Comparison of ENCODE assay signal across 1 fruit fly cellular context in the genomic region with DNA sequence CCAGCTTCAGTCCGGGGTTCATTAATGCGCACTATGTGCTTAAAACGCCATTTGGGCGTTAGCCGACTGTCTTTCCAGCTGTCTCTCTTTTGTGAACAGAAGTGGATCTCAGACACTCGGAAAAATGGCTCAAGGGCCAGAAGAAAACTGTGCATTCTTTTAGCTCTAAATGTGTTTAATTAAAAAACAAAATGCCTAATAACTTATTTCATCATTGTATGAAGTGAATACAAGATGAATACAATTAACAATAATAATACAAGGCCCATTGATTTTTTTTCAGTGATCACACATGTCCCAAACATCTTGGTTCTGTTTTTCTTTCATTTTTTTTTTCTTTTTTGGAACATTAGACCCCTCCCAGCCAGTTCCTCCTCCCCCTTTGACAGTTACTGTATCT.
TF ChIP-seq lines count a peak whose summit lies in the region.

No protein-coding gene starts in this region.

TF ChIP-seq in whole organism, embryonic, 481 proteins besides CTCF, POLR2A, EP300 and RAD21 (continued from another document):
- TF ChIP-seq CG34422 (GFP tag; IDR thresholded peaks at IDR 0.05; lab: Robert Waterston, UW) (0 out of 3 replicates have a peak, but pooled peaks have one; percentile 20), shn (GFP tag; optimal IDR thresholded peaks at IDR 0.05; lab: Kevin White, UChicago) (peak; percentile 30), CG1024 (GFP tag; IDR thresholded peaks at IDR 0.05; lab: Robert Waterston, UW) (peak; percentile 44; the same call in 1 of the 2 replicates), bcd (GFP tag; optimal IDR thresholded peaks at IDR 0.05; lab: Kevin White, UChicago) (peak; percentile 40), sna (GFP tag; IDR thresholded peaks at IDR 0.05; lab: Robert Waterston, UW; ENCODE audit: partially characterized antibody) (no peak), trh (GFP tag; optimal IDR thresholded peaks at IDR 0.05; lab: Kevin White, UChicago) (no peak), CG6254 (GFP tag; optimal IDR thresholded peaks at IDR 0.05; lab: Kevin White, UChicago) (peak; percentile 25), ssp (GFP tag; IDR thresholded peaks at IDR 0.05; lab: Robert Waterston, UW) (no peak), Six4 (GFP tag; optimal IDR thresholded peaks at IDR 0.05; lab: Kevin White, UChicago) (peak; percentile 24), eve (GFP tag; optimal IDR thresholded peaks at IDR 0.05; lab: Kevin White, UChicago) (peak in 1 of 2 experiments; percentile 48), eyg (GFP tag; optimal IDR thresholded peaks at IDR 0.05; lab: Kevin White, UChicago) (peak; percentile 30), phol (tag; optimal IDR thresholded peaks at IDR 0.05; lab: Kevin White, UChicago) (peak; percentile 65), CG13894 (tag; optimal IDR thresholded peaks at IDR 0.05; lab: Kevin White, UChicago) (no peak), CG14014 (GFP tag; IDR thresholded peaks at IDR 0.05; lab: Robert Waterston, UW) (peak; percentile 61), Side (GFP tag; optimal IDR thresholded peaks at IDR 0.05; lab: Kevin White, UChicago) (peak; percentile 4), slou (GFP tag; optimal IDR thresholded peaks at IDR 0.05; lab: Kevin White, UChicago) (peak; percentile 34), CG8924 (tag; optimal IDR thresholded peaks at IDR 0.05; lab: Kevin White, UChicago) (peak; percentile 52), CG34224 (GFP tag; IDR thresholded peaks at IDR 0.05; lab: Robert Waterston, UW; ENCODE audit: partially characterized antibody) (no peak), CG17829 (tag; optimal IDR thresholded peaks at IDR 0.05; lab: Kevin White, UChicago) (peak; percentile 27), CHES-1-like (GFP tag; optimal IDR thresholded peaks at IDR 0.05; lab: Kevin White, UChicago) (peak; percentile 2), CG7839 (tag; optimal IDR thresholded peaks at IDR 0.05; lab: Kevin White, UChicago) (peak; percentile 69), CG11456 (GFP tag; IDR thresholded peaks at IDR 0.05; lab: Robert Waterston, UW) (no peak), CG11560 (tag; IDR thresholded peaks at IDR 0.05; lab: Robert Waterston, UW) (0 out of 3 replicates have a peak, but pooled peaks have one; percentile 57), bsh (GFP tag; optimal IDR thresholded peaks at IDR 0.05; lab: Kevin White, UChicago) (peak in 1 of 2 experiments; percentile 81), CG7357 (GFP tag; IDR thresholded peaks at IDR 0.05; lab: Robert Waterston, UW) (0 out of 3 replicates have a peak, but pooled peaks have one; percentile 39), p53 (GFP tag; optimal IDR thresholded peaks at IDR 0.05; lab: Kevin White, UChicago) (no peak), CG31441 (GFP tag; IDR thresholded peaks at IDR 0.05; lab: Robert Waterston, UW) (peak; percentile 61), Sox100B (GFP tag; optimal IDR thresholded peaks at IDR 0.05; lab: Kevin White, UChicago) (peak; percentile 30), CG4424 (GFP tag; optimal IDR thresholded peaks at IDR 0.05; lab: Kevin White, UChicago) (peak; percentile 40), D (optimal IDR thresholded peaks at IDR 0.05; lab: Kevin White, UChicago) (no peak), D (GFP tag; optimal IDR thresholded peaks at IDR 0.05; lab: Kevin White, UChicago) (peak; percentile 53), tio (GFP tag; optimal IDR thresholded peaks at IDR 0.05; lab: Kevin White, UChicago) (peak; percentile 35), gcm (GFP tag; optimal IDR thresholded peaks at IDR 0.05; lab: Kevin White, UChicago) (peak; percentile 5), tll (GFP tag; optimal IDR thresholded peaks at IDR 0.05; lab: Kevin White, UChicago) (no peak), CG11085 (GFP tag; IDR thresholded peaks at IDR 0.05; lab: Robert Waterston, UW) (no peak), prd (optimal IDR thresholded peaks at IDR 0.05; lab: Kevin White, UChicago) (no peak), prd (GFP tag; IDR thresholded peaks at IDR 0.05; lab: Robert Waterston, UW) (peak; percentile 68; the same call in 2 of the 3 replicates), CG17328 (GFP tag; IDR thresholded peaks at IDR 0.05; lab: Robert Waterston, UW) (peak; percentile 51; the same call in 1 of the 2 replicates), grau (tag; optimal IDR thresholded peaks at IDR 0.05; lab: Kevin White, UChicago) (peak; percentile 64), CG31224 (GFP tag; IDR thresholded peaks at IDR 0.05; lab: Robert Waterston, UW) (no peak), CG2875 (GFP tag; optimal IDR thresholded peaks at IDR 0.05; lab: Kevin White, UChicago) (peak; percentile 30), CG30020 (tag; optimal IDR thresholded peaks at IDR 0.05; lab: Kevin White, UChicago) (no peak), CG7987 (GFP tag; optimal IDR thresholded peaks at IDR 0.05; lab: Kevin White, UChicago) (no peak), mld (GFP tag; IDR thresholded peaks at IDR 0.05; lab: Robert Waterston, UW; ENCODE audit: partially characterized antibody) (no peak)
TF ChIP-seq in whole organism, embryonic: peak in this region for 215.
